Worm (Caenorhabditis elegans): Measurements from ENCODE around the gene Y53F4B.20.

Gene Y53F4B.20

DNA sequence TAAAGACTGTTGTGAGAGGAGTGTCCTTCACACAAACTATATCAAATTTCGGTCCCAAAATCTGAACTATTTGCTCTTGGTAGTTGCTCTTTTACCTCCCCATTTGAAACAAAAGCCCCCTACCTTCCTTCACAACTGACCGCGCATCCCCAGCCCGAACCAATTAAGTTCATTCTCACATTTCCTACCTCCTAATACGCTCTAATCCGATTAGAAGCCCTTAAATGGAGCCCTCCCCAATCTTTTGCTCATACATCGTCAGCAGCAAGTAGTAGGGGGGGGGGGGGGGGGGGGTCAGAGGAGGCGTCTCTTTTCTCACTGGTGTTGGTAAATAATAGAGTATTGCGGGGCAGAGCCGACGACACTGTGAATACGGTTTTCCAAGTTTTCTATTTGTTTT lies 3.7 kb upstream of the Y53F4B.20 start:
- TF ChIP-seq zfh-2 (GFP tag; conservative IDR thresholded peaks at IDR 0.05) (peak; percentile 38; the same call in 1 of the 2 replicates), xnd-1 (tag; optimal IDR thresholded peaks at IDR 0.05) (no peak)

DNA sequence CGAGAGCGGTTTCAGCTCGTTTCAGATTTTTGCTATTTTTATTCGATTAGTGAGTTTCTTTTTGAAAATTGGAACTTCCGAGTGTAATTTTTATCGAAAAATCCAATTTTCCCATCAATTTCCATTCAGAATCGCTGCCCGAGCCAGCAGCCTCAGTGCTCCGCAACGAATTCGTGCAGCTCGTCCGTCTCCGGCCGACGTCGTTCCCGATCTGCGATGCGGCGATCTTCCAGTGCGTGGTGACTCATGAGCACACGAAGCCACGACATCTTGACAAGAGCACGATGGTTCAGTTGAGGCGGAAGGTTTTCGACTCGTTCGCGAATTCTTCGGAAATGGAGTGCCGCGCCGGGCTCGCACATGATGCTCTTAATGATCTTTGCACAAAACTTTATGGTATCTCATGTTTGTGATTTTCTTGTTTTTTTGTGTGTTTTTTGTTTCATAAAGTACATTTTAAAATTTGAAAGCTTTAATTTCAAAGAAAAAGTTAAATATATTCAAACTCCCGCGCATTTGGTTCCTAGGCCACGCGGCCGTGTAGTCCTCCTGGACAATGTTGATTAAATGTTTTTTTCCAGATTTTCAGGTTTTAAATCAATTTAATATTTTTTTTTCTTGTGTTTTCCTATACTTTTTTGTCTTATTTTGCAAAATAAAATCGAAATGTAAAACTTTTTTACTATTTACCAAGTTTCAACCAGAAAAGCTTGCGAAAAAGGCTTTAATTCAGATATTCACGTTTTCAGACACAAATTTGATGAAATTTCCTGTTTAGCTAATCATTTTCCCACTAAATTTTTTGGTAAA lies 5.0 kb downstream of the Y53F4B.20 start:
- peak; percentile 32 for TF ChIP-seq F33H1.4 (GFP tag; IDR thresholded peaks at IDR 0.05)
- peak; percentile 16 for TF ChIP-seq snpc-3.4 (tag; optimal IDR thresholded peaks at IDR 0.05)
- TF ChIP-seq lir-1 (GFP tag; conservative IDR thresholded peaks at IDR 0.05): no peak
- TF ChIP-seq dpff-1 (tag; optimal IDR thresholded peaks at IDR 0.05): no peak
- TF ChIP-seq unc-130 (GFP tag; optimal IDR thresholded peaks at IDR 0.05): peak; percentile 61
- TF ChIP-seq let-607 (tag; optimal IDR thresholded peaks at IDR 0.05): peak in 1 of 2 experiments; percentile 40
- TF ChIP-seq mcd-1 (GFP tag; IDR thresholded peaks at IDR 0.05): peak; percentile 45; the same call in 1 of the 2 replicates
- peak; percentile 97 for TF ChIP-seq lin-54 (GFP tag; optimal IDR thresholded peaks at IDR 0.05)
- peak; percentile 65 for TF ChIP-seq efl-1 (GFP tag; optimal IDR thresholded peaks at IDR 0.05)
- TF ChIP-seq madf-6 (GFP tag; IDR thresholded peaks at IDR 0.05): peak; percentile 80
- no peak for TF ChIP-seq chd-7 (tag; optimal IDR thresholded peaks at IDR 0.05)
- TF ChIP-seq dpl-1 (GFP tag; optimal IDR thresholded peaks at IDR 0.05): peak; percentile 67
- no peak for TF ChIP-seq lag-1 (GFP tag; IDR thresholded peaks at IDR 0.05)
- TF ChIP-seq dox-1 (GFP tag; IDR thresholded peaks at IDR 0.05): no peak
- no peak for TF ChIP-seq snpc-4 (GFP tag; optimal IDR thresholded peaks at IDR 0.05)
- TF ChIP-seq snpc-4 (tag; optimal IDR thresholded peaks at IDR 0.05): peak in 2 of 4 experiments; percentile 17 to 28
- peak; percentile 13 for TF ChIP-seq snpc-1.3 (tag; optimal IDR thresholded peaks at IDR 0.05; ENCODE audit: insufficient read depth)
- no peak for TF ChIP-seq T26A5.8 (tag; optimal IDR thresholded peaks at IDR 0.05)
- TF ChIP-seq die-1 (tag; optimal IDR thresholded peaks at IDR 0.05): no peak
- TF ChIP-seq hrde-1 (tag; optimal IDR thresholded peaks at IDR 0.05; ENCODE audit: borderline replicate concordance): peak; percentile 15
- 0 out of 2 replicates have a peak, but pooled peaks have one; percentile 9 for TF ChIP-seq madf-8 (GFP tag; conservative IDR thresholded peaks at IDR 0.05)
- peak; percentile 76 for TF ChIP-seq zfh-2 (GFP tag; conservative IDR thresholded peaks at IDR 0.05)
- peak in 1 of 3 experiments; percentile 77 for TF ChIP-seq lin-35 (GFP tag; optimal IDR thresholded peaks at IDR 0.05)
- no peak for TF ChIP-seq B0336.3 (GFP tag; IDR thresholded peaks at IDR 0.05)
- peak; percentile 58 for TF ChIP-seq rcor-1 (GFP tag; IDR thresholded peaks at IDR 0.05)
- 0 out of 2 replicates have a peak, but pooled peaks have one; percentile 11 for TF ChIP-seq egrh-3 (GFP tag; IDR thresholded peaks at IDR 0.05)
- peak; percentile 47 for TF ChIP-seq ceh-27 (GFP tag; optimal IDR thresholded peaks at IDR 0.05)
- TF ChIP-seq K12H6.12 (tag; optimal IDR thresholded peaks at IDR 0.05): no peak
- 0 out of 2 replicates have a peak, but pooled peaks have one; percentile 21 for TF ChIP-seq ceh-40 (GFP tag; IDR thresholded peaks at IDR 0.05)
- no peak for TF ChIP-seq tbp1 (GFP tag; optimal IDR thresholded peaks at IDR 0.05)
- TF ChIP-seq akir-1 (GFP tag; optimal IDR thresholded peaks at IDR 0.05): no peak
- TF ChIP-seq B0261.1 (tag; optimal IDR thresholded peaks at IDR 0.05): no peak
- TF ChIP-seq nfya-2 (GFP tag; IDR thresholded peaks at IDR 0.05): no peak
- no peak for TF ChIP-seq ets-4 (GFP tag; optimal IDR thresholded peaks at IDR 0.05)
- TF ChIP-seq F57A8.1 (GFP tag; optimal IDR thresholded peaks at IDR 0.05): no peak
- no peak for TF ChIP-seq repo-1 (tag; optimal IDR thresholded peaks at IDR 0.05)
- TF ChIP-seq nfyb-1 (GFP tag; IDR thresholded peaks at IDR 0.05): 0 out of 2 replicates have a peak, but pooled peaks have one; percentile 53
- no peak for TF ChIP-seq ceh-79 (tag; optimal IDR thresholded peaks at IDR 0.05)
- TF ChIP-seq C17E4.6 (GFP tag; IDR thresholded peaks at IDR 0.05): no peak
- TF ChIP-seq sdz-38 (tag; optimal IDR thresholded peaks at IDR 0.05): no peak
- no peak for TF ChIP-seq pha-4 (tag; optimal IDR thresholded peaks at IDR 0.05)
- TF ChIP-seq ceh-91 (GFP tag; IDR thresholded peaks at IDR 0.05): no peak

Data from whole organism, young adult.